Worm (Caenorhabditis elegans) whole organism, early embryonic: ENCODE results near the gene srw-90.

Experiments
- B0310.2 ChIP-seq: sonication (generic microtip); optimal IDR thresholded peaks from 2 replicates; lab custom pipeline; 2016; ENCODE audit warnings: mild to moderate bottlenecking, missing genetic modification characterization, missing compliant biosample characterization
- F13C5.2 ChIP-seq: sonication (generic microtip); optimal IDR thresholded peaks from 2 replicates; lab custom pipeline; 2017; ENCODE audit warnings: mild to moderate bottlenecking, missing genetic modification characterization, inconsistent platforms, missing compliant biosample characterization
- aly-1 ChIP-seq: sonication (generic microtip); optimal IDR thresholded peaks from 2 replicates; lab custom pipeline; 2016; ENCODE audit warnings: missing genetic modification characterization, missing compliant biosample characterization
- ama-1 ChIP-seq: fragments of 150-350 bp; optimal IDR thresholded peaks from 2 replicates; lab custom pipeline; 2014
- ceh-13 ChIP-seq: fragments of 200-800 bp; sonication (Bioruptor generic); optimal IDR thresholded peaks from 2 replicates; lab custom pipeline; 2018; ENCODE audit warnings: mild to moderate bottlenecking, missing genetic modification characterization, missing compliant biosample characterization
- ceh-36 ChIP-seq: sonication (generic microtip); optimal IDR thresholded peaks from 2 replicates; lab custom pipeline; 2016; ENCODE audit warnings: missing genetic modification characterization, inconsistent platforms, missing compliant biosample characterization
- ets-7 ChIP-seq: sonication (generic microtip); optimal IDR thresholded peaks from 2 replicates; lab custom pipeline; 2016; ENCODE audit warnings: missing genotype, missing genetic modification characterization, missing compliant biosample characterization
- flt-1 ChIP-seq: fragments of 200-800 bp; sonication (Bioruptor generic); IDR thresholded peaks from 2 replicates; pipeline ENCODE4 v1.3.6; 2022; ENCODE audit warnings: missing genetic modification characterization, missing compliant biosample characterization
- hmbx-1 ChIP-seq: sonication (generic microtip); optimal IDR thresholded peaks from 2 replicates; lab custom pipeline; 2016; ENCODE audit warnings: mild to moderate bottlenecking, missing genetic modification characterization, missing compliant biosample characterization
- hmg-4 ChIP-seq: fragments of 200-800 bp; sonication (Bioruptor generic); optimal IDR thresholded peaks from 2 replicates; lab custom pipeline; 2018; ENCODE audit warnings: mild to moderate bottlenecking, missing genetic modification characterization, missing compliant biosample characterization
- hnd-1 ChIP-seq: sonication (generic microtip); optimal IDR thresholded peaks from 2 replicates; lab custom pipeline; 2016; ENCODE audit warnings: missing genetic modification characterization, missing compliant biosample characterization
- pes-1 ChIP-seq: fragments of 200-800 bp; sonication (Bioruptor generic); IDR thresholded peaks from 2 replicates; pipeline ENCODE4 v1.3.6; 2022; ENCODE audit warnings: missing genetic modification reagents, missing genetic modification characterization, missing compliant biosample characterization
- scrt-1 ChIP-seq: fragments of 200-800 bp; sonication (Bioruptor generic); IDR thresholded peaks from 2 replicates; pipeline ENCODE4 v1.3.6; 2022; ENCODE audit warnings: missing genetic modification characterization, missing compliant biosample characterization
- sea-1 ChIP-seq: fragments of 200-800 bp; sonication (Bioruptor generic); conservative IDR thresholded peaks from 2 replicates; pipeline ENCODE4 v1.3.6; 2022; ENCODE audit warnings: missing genetic modification characterization, missing compliant biosample characterization
- tbx-11 ChIP-seq: fragments of 200-800 bp; sonication (Bioruptor generic); IDR thresholded peaks from 2 replicates; pipeline ENCODE4 v1.3.6; 2022; ENCODE audit warnings: missing genetic modification characterization, missing compliant biosample characterization
- tbx-37 ChIP-seq: fragments of 200-800 bp; sonication (Bioruptor generic); conservative IDR thresholded peaks from 2 replicates; pipeline ENCODE4 v1.3.6; 2022; ENCODE audit warnings: missing genetic modification reagents, missing genetic modification characterization, missing compliant biosample characterization
- tra-4 ChIP-seq: sonication (generic microtip); optimal IDR thresholded peaks from 2 replicates; lab custom pipeline; 2017; ENCODE audit warnings: missing genetic modification characterization, missing compliant biosample characterization

srw-90 gene

DNA sequence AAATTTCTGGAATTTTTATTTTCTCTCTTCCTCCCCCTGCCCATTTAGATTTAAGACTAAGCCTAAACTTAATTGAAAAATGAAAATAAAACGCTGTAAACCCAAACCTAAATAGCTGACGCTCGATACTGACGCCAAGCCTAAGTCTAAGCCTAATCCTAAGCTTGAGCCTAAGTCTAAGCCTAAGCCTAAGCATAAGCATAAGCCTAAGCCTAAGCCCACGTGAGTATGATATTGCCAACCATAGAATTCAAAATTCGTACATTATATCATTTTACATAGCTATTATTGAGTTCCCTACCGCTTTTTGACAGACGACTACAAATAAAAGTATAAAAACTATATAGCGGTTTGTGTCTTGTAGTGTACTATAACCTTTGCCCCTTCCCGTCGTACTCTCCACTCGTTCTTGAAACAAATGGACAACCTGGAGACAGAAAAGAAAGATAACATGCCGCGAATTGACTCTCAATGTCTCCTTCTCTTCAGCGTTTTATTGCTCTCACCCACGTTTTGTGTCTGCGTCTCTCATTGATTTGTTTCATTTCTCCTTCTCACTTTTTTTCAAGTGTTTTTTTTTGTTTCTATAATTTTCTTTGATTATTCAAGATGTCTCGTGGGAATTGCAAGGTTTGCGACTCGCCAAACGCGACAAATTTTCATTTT is 41.5 kb downstream of the srw-90 start, which contains the start of gene nhr-256:
Gene nhr-256, plus strand, starts transcription at position 567 of the 666 bp plus-strand sequence.
- no peak for TF ChIP-seq ama-1 (lab: Kevin White, UChicago)
- peak; percentile 38 for TF ChIP-seq ceh-36 (tag; lab: Kevin White, UChicago)

DNA sequence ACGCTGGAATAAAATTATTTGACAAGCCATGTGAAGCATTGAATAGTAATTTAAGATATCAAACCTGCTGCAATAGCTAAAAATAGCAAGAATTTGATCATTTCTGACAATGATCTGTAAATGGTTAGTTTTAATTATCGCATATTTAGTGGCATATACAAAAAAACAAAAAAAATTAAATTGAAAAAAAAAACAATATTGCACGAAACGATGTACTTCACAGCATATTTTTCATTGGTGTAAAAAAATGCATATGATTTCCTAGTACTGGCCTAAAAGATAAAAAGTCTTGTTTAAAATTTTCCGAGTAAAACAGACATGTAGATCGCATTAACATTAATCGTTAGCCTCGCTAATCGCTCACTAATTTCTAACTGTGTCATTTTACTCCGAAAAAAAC is 47.2 kb downstream of the srw-90 start, which contains the start of gene ZK697.8:
Gene ZK697.8, minus strand, starts transcription at position 101 of the 400 bp plus-strand sequence.
- TF ChIP-seq ceh-13 (GFP tag; lab: Kevin White, UChicago) (no peak), F13C5.2 (tag; lab: Kevin White, UChicago) (no peak), ets-7 (no peak), hmbx-1 (tag; lab: Kevin White, UChicago) (no peak), scrt-1 (GFP tag; lab: Robert Waterston, UW) (no peak), ama-1 (lab: Kevin White, UChicago) (no peak), aly-1 (tag; lab: Kevin White, UChicago) (no peak), tbx-37 (GFP tag; lab: Robert Waterston, UW) (no peak), pes-1 (GFP tag; lab: Robert Waterston, UW) (no peak), B0310.2 (tag; lab: Kevin White, UChicago) (no peak), flt-1 (GFP tag; lab: Robert Waterston, UW) (no peak), tra-4 (tag; lab: Kevin White, UChicago) (no peak), ceh-36 (tag; lab: Kevin White, UChicago) (no peak)

DNA sequence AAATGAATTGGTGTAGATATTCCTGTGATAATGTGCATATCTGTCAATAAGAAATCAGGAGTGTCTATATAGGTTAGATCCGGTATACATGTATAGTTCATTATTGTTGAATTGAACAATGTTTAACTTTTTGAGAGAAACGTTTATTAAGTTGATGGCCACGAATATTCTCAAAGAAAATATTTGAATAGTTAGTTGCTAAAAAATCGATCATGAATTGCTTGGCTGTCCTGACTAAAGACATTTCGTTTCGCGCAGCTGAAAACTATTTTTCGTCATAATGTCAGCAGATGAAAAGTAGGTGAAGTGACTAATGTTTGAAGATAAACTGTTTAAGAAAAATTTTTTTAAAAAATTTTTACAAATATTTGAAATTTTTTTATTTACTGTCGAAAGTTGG is 49.6 kb downstream of the srw-90 start, which contains the start of gene srh-199:
Gene srh-199, minus strand, starts transcription at position 101 of the 400 bp plus-strand sequence.
- TF ChIP-seq ceh-36 (tag; lab: Kevin White, UChicago) (no peak), B0310.2 (tag; lab: Kevin White, UChicago) (no peak), tbx-37 (GFP tag; lab: Robert Waterston, UW) (no peak), ceh-13 (GFP tag; lab: Kevin White, UChicago) (no peak), tra-4 (tag; lab: Kevin White, UChicago) (no peak), tbx-11 (GFP tag; lab: Robert Waterston, UW) (no peak), F13C5.2 (tag; lab: Kevin White, UChicago) (no peak), flt-1 (GFP tag; lab: Robert Waterston, UW) (no peak), ets-7 (no peak), hnd-1 (tag; lab: Kevin White, UChicago) (no peak), aly-1 (tag; lab: Kevin White, UChicago) (no peak), hmg-4 (GFP tag; lab: Kevin White, UChicago) (no peak), scrt-1 (GFP tag; lab: Robert Waterston, UW) (no peak), sea-1 (GFP tag; lab: Robert Waterston, UW) (no peak), hmbx-1 (tag; lab: Kevin White, UChicago) (no peak), ama-1 (lab: Kevin White, UChicago) (no peak)

DNA sequence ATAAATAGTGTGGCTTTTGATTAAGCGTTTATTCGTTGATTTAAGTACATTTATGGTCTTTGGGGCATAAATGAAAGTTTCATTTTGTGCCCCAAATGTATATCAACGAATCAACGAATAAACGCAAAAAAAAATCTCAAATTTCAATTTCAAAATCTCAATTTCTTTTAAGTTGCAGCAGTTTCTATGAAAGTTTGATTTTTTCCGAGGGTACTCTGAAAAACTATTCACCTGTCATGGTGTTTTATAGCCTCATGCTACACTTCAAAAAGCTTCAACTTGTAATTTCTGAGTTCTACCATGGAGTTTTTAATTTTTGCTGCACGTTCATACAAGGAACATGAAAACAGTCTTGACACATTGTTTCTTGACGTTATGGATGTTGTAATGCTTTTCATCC is 50.6 kb downstream of the srw-90 start, which contains the start of gene ZK697.1:
Gene ZK697.1, plus strand, starts transcription at position 301 of the 400 bp plus-strand sequence.
- TF ChIP-seq F13C5.2 (tag; lab: Kevin White, UChicago) (no peak), pes-1 (GFP tag; lab: Robert Waterston, UW) (no peak), ceh-13 (GFP tag; lab: Kevin White, UChicago) (no peak), tra-4 (tag; lab: Kevin White, UChicago) (no peak), hmg-4 (GFP tag; lab: Kevin White, UChicago) (no peak), flt-1 (GFP tag; lab: Robert Waterston, UW) (no peak), ceh-36 (tag; lab: Kevin White, UChicago) (no peak), aly-1 (tag; lab: Kevin White, UChicago) (no peak), B0310.2 (tag; lab: Kevin White, UChicago) (no peak), hmbx-1 (tag; lab: Kevin White, UChicago) (no peak)
